Worm (Caenorhabditis elegans) whole organism, L4 larva: ENCODE data around the gene C56C10.7.

Experiments used
- T20F7.1 ChIP-seq: fragments of 200-800 bp; sonication (Bioruptor generic); optimal IDR thresholded peaks from 2 replicates; lab custom pipeline; 2018; ENCODE audit warnings: mild to moderate bottlenecking, missing genetic modification characterization, missing compliant biosample characterization
- dmd-9 ChIP-seq: fragments of 200-800 bp; sonication (Bioruptor generic); IDR thresholded peaks from 2 replicates; pipeline ENCODE4 v1.3.6; 2022; ENCODE audit warnings: missing genetic modification reagents, missing genetic modification characterization, missing compliant biosample characterization
- dpl-1 ChIP-seq: fragments of 150-350 bp; optimal IDR thresholded peaks from 2 replicates; lab custom pipeline; 2014; ENCODE audit warnings: missing biosample characterization, missing genetic modification reagents, missing genetic modification characterization
- hlh-30 ChIP-seq: sonication (generic microtip); optimal IDR thresholded peaks from 2 replicates; lab custom pipeline; 2017; ENCODE audit warnings: antibody characterized with exemption, mild to moderate bottlenecking, missing genetic modification characterization, missing compliant biosample characterization; ENCODE audit not compliant: insufficient read depth
- lin-13 ChIP-seq: fragments of 150-350 bp; optimal IDR thresholded peaks from 2 replicates; lab custom pipeline; 2014; ENCODE audit warnings: missing biosample characterization, missing genetic modification reagents, missing genetic modification characterization
- nhr-102 ChIP-seq: sonication (generic microtip); optimal IDR thresholded peaks from 2 replicates; lab custom pipeline; 2016; ENCODE audit warnings: mild to moderate bottlenecking, missing genetic modification characterization, moderate library complexity, missing compliant biosample characterization
- nhr-237 ChIP-seq: sonication (generic microtip); optimal IDR thresholded peaks from 2 replicates; lab custom pipeline; 2017; ENCODE audit warnings: missing biosample characterization, missing genetic modification characterization
- nhr-77 ChIP-seq: fragments of 150-350 bp; optimal IDR thresholded peaks from 2 replicates; lab custom pipeline; 2014; ENCODE audit warnings: missing biosample characterization, missing genetic modification characterization
- rbr-2 ChIP-seq: sonication (generic microtip); optimal IDR thresholded peaks from 2 replicates; lab custom pipeline; 2016; ENCODE audit warnings: missing genotype, missing genetic modification characterization, missing compliant biosample characterization
- spr-3 ChIP-seq: fragments of 200-800 bp; sonication (Bioruptor generic); optimal IDR thresholded peaks from 2 replicates; lab custom pipeline; 2018; ENCODE audit warnings: mild to moderate bottlenecking, missing genetic modification characterization, missing compliant biosample characterization
- ztf-11 ChIP-seq: fragments of 150-350 bp; optimal IDR thresholded peaks from 2 replicates; lab custom pipeline; 2014; ENCODE audit warnings: missing biosample characterization, missing genetic modification characterization

- TF ChIP-seq nhr-237 (no peak), spr-3 (GFP tag; lab: Kevin White, UChicago) (no peak), lin-13 (GFP tag; lab: Kevin White, UChicago) (no peak), nhr-77 (peak; percentile 1), ztf-11 (no peak), dpl-1 (GFP tag; lab: Kevin White, UChicago) (no peak), dmd-9 (no peak), nhr-102 (tag; lab: Kevin White, UChicago) (peak; percentile 1), T20F7.1 (GFP tag; lab: Kevin White, UChicago) (no peak), hlh-30 (tag; lab: Kevin White, UChicago) (no peak), rbr-2 (no peak)
These were observed 28.8 kb upstream of the C56C10.7 start for ce11 chrII:6616135-6616534.
